Fruit fly (Drosophila melanogaster) whole organism, embryonic: ENCODE results near the gene HDAC4.
A peak's percentile ranks its signal among the peaks of the same experiment; 100 is the strongest.

Experiments
- Atf3 ChIP-seq: fragments of 200-800 bp; sonication (Bioruptor generic); optimal IDR thresholded peaks from 3 replicates; lab custom pipeline; 2016; ENCODE audit warnings: missing biosample characterization, missing genetic modification characterization
- Bgb ChIP-seq: fragments of 200-800 bp; sonication (Bioruptor generic); IDR thresholded peaks from 2 replicates; pipeline ENCODE4 v1.3.6; 2022; ENCODE audit warnings: missing biosample characterization, missing genetic modification characterization; ENCODE audit not compliant: partially characterized antibody
- CG10321 ChIP-seq: fragments of 200-800 bp; sonication (Bioruptor generic); IDR thresholded peaks from 2 replicates; pipeline ENCODE4 v1.3.6; 2022; ENCODE audit warnings: missing biosample characterization, missing genetic modification characterization
- CG11247 ChIP-seq: fragments of 200-800 bp; sonication (Bioruptor generic); IDR thresholded peaks from 2 replicates; pipeline ENCODE4 v1.3.6; 2022; ENCODE audit warnings: missing biosample characterization, missing genetic modification characterization
- CG11456 ChIP-seq: fragments of 200-800 bp; sonication (Bioruptor generic); IDR thresholded peaks from 3 replicates; pipeline ENCODE4 v1.3.6; 2022; ENCODE audit warnings: missing biosample characterization, missing genetic modification characterization
- CG12299 ChIP-seq: fragments of 200-800 bp; sonication (Bioruptor generic); optimal IDR thresholded peaks from 2 replicates; lab custom pipeline; 2018; ENCODE audit warnings: missing biosample characterization, mild to moderate bottlenecking, missing genetic modification characterization
- CG13123 ChIP-seq: fragments of 200-800 bp; sonication (Bioruptor generic); optimal IDR thresholded peaks from 2 replicates; lab custom pipeline; 2016; ENCODE audit warnings: missing biosample characterization, missing genetic modification characterization
- CG13296 ChIP-seq: fragments of 200-800 bp; sonication (Bioruptor generic); optimal IDR thresholded peaks from 3 replicates; lab custom pipeline; 2018; ENCODE audit warnings: missing biosample characterization, mild to moderate bottlenecking, missing genetic modification characterization
- CG13424 ChIP-seq: fragments of 200-800 bp; sonication (Bioruptor generic); optimal IDR thresholded peaks from 2 replicates; lab custom pipeline; 2019; ENCODE audit warnings: missing biosample characterization, mild to moderate bottlenecking, missing genetic modification characterization, moderate library complexity
- CG14667 ChIP-seq: fragments of 200-800 bp; sonication (Bioruptor generic); IDR thresholded peaks from 2 replicates; pipeline ENCODE4 v1.3.6; 2022; ENCODE audit warnings: missing biosample characterization, missing genetic modification characterization
- CG15011 ChIP-seq: fragments of 200-800 bp; sonication (Bioruptor generic); optimal IDR thresholded peaks from 3 replicates; lab custom pipeline; 2018; ENCODE audit warnings: missing biosample characterization, mild to moderate bottlenecking, missing genetic modification characterization
- CG15696 ChIP-seq: fragments of 200-800 bp; sonication (Bioruptor generic); optimal IDR thresholded peaks from 2 replicates; lab custom pipeline; 2019; ENCODE audit warnings: missing biosample characterization, mild to moderate bottlenecking, missing genetic modification characterization, moderate library complexity
- CG17385 ChIP-seq: fragments of 200-800 bp; sonication (Bioruptor generic); optimal IDR thresholded peaks from 3 replicates; lab custom pipeline; 2018; ENCODE audit warnings: missing biosample characterization, mild to moderate bottlenecking, missing genetic modification characterization
- CG17829 ChIP-seq: fragments of 200-800 bp; optimal IDR thresholded peaks from 2 replicates; lab custom pipeline; 2019; ENCODE audit warnings: missing biosample characterization, mild to moderate bottlenecking, missing genetic modification characterization, moderate library complexity
- CG18599 ChIP-seq: fragments of 200-800 bp; sonication (Bioruptor generic); optimal IDR thresholded peaks from 3 replicates; lab custom pipeline; 2017; ENCODE audit warnings: missing biosample characterization, missing genetic modification characterization, mild to moderate bottlenecking, moderate library complexity, missing genetic modification reagents
- CG3065 ChIP-seq: fragments of 200-800 bp; sonication (Bioruptor generic); optimal IDR thresholded peaks from 2 replicates; lab custom pipeline; 2016; ENCODE audit warnings: missing biosample characterization, missing genetic modification characterization
- CG31224 ChIP-seq: fragments of 200-800 bp; sonication (Bioruptor generic); IDR thresholded peaks from 2 replicates; pipeline ENCODE4 v1.3.6; 2022; ENCODE audit warnings: missing biosample characterization, missing genetic modification characterization
- CG31441 ChIP-seq: fragments of 200-800 bp; sonication (Bioruptor generic); IDR thresholded peaks from 2 replicates; pipeline ENCODE4 v1.3.6; 2022; ENCODE audit warnings: missing biosample characterization, missing genetic modification characterization
- CG32772 ChIP-seq: fragments of 200-800 bp; sonication (Bioruptor generic); IDR thresholded peaks from 2 replicates; pipeline ENCODE4 v1.3.6; 2022; ENCODE audit warnings: missing biosample characterization, missing genetic modification characterization
- CG33213 ChIP-seq: fragments of 200-800 bp; sonication (Bioruptor generic); optimal IDR thresholded peaks from 3 replicates; lab custom pipeline; 2016; ENCODE audit warnings: missing biosample characterization, missing genetic modification characterization
- CG4424 ChIP-seq: fragments of 200-800 bp; sonication (Bioruptor generic); optimal IDR thresholded peaks from 3 replicates; lab custom pipeline; 2016; ENCODE audit warnings: missing biosample characterization, missing genetic modification characterization
- CG7271 ChIP-seq: fragments of 200-800 bp; sonication (Bioruptor generic); optimal IDR thresholded peaks from 2 replicates; lab custom pipeline; 2018; ENCODE audit warnings: missing biosample characterization, mild to moderate bottlenecking, missing genetic modification characterization, moderate library complexity
- CG7372 ChIP-seq: fragments of 200-800 bp; sonication (Bioruptor generic); IDR thresholded peaks from 2 replicates; pipeline ENCODE4 v1.3.6; 2022; ENCODE audit warnings: missing biosample characterization, missing genetic modification characterization
- CG7556 ChIP-seq: fragments of 200-800 bp; sonication (Bioruptor generic); optimal IDR thresholded peaks from 2 replicates; lab custom pipeline; 2017; ENCODE audit warnings: missing biosample characterization, mild to moderate bottlenecking, missing genetic modification characterization
- CG8089 ChIP-seq: fragments of 200-800 bp; sonication (Bioruptor generic); optimal IDR thresholded peaks from 3 replicates; lab custom pipeline; 2016; ENCODE audit warnings: missing biosample characterization, missing genetic modification characterization
- CHES-1-like ChIP-seq: fragments of 200-800 bp; sonication (Bioruptor generic); optimal IDR thresholded peaks from 2 replicates; lab custom pipeline; 2016; ENCODE audit warnings: missing biosample characterization, missing genetic modification characterization
- Dip3 ChIP-seq: fragments of 200-800 bp; sonication (Bioruptor generic); optimal IDR thresholded peaks from 3 replicates; lab custom pipeline; 2016; ENCODE audit warnings: missing biosample characterization, missing genetic modification characterization
- HLH3B ChIP-seq: fragments of 200-800 bp; sonication (Bioruptor generic); IDR thresholded peaks from 2 replicates; pipeline ENCODE4 v1.3.6; 2022; ENCODE audit warnings: missing biosample characterization, missing genetic modification characterization
- Max ChIP-seq: fragments of 200-800 bp; sonication (Bioruptor generic); optimal IDR thresholded peaks from 2 replicates; lab custom pipeline; 2016; ENCODE audit warnings: missing biosample characterization, mild to moderate bottlenecking, missing genetic modification characterization
- Med ChIP-seq: fragments of 200-800 bp; sonication (Bioruptor generic); peaks from one replicate; lab custom pipeline; 2016; ENCODE audit warnings: missing biosample characterization, missing genetic modification characterization, mild to moderate bottlenecking, inconsistent platforms, moderate library complexity
- Mes4 ChIP-seq: fragments of 200-800 bp; sonication (Bioruptor generic); optimal IDR thresholded peaks from 2 replicates; lab custom pipeline; 2016; ENCODE audit warnings: missing biosample characterization, missing genetic modification characterization
- NC2α ChIP-seq: fragments of 200-800 bp; sonication (Bioruptor generic); optimal IDR thresholded peaks from 2 replicates; lab custom pipeline; 2016; ENCODE audit warnings: missing biosample characterization, missing genetic modification characterization
- NfI ChIP-seq: fragments of 200-800 bp; sonication (Bioruptor generic); optimal IDR thresholded peaks from 3 replicates; lab custom pipeline; 2018; ENCODE audit warnings: missing biosample characterization, mild to moderate bottlenecking, missing genetic modification characterization, moderate library complexity
- Pdp1 ChIP-seq, 2 experiments: fragments of 200-800 bp; sonication (Bioruptor generic); optimal IDR thresholded peaks; 3 replicates each; lab custom pipeline; 2016; ENCODE audit warnings: missing biosample characterization in 2 of 2, missing genetic modification characterization in 2 of 2, mild to moderate bottlenecking in 1 of 2, moderate library complexity in 1 of 2
- Sin3A ChIP-seq: fragments of >200 bp; optimal IDR thresholded peaks from 2 replicates; lab custom pipeline; 2018
- Sry-δ ChIP-seq: fragments of 200-800 bp; sonication (Bioruptor generic); optimal IDR thresholded peaks from 2 replicates; lab custom pipeline; 2016; ENCODE audit warnings: missing biosample characterization, missing genetic modification characterization
- Vsx1 ChIP-seq: fragments of 200-800 bp; sonication (Bioruptor generic); optimal IDR thresholded peaks from 2 replicates; lab custom pipeline; 2017; ENCODE audit warnings: missing biosample characterization, mild to moderate bottlenecking, missing genetic modification characterization, missing genetic modification reagents
- Xrp1 ChIP-seq: fragments of 200-800 bp; sonication (Bioruptor generic); IDR thresholded peaks from 2 replicates; pipeline ENCODE4 v1.3.6; 2022; ENCODE audit warnings: missing biosample characterization, missing genetic modification characterization
- bab2 ChIP-seq: fragments of 200-800 bp; sonication (Bioruptor generic); optimal IDR thresholded peaks from 2 replicates; lab custom pipeline; 2016; ENCODE audit warnings: missing biosample characterization, missing genetic modification characterization
- bcd ChIP-seq: fragments of 200-800 bp; sonication (Bioruptor generic); optimal IDR thresholded peaks from 2 replicates; lab custom pipeline; 2017; ENCODE audit warnings: missing biosample characterization, mild to moderate bottlenecking, missing genetic modification characterization
- fd64A ChIP-seq: fragments of 200-800 bp; sonication (Bioruptor generic); optimal IDR thresholded peaks from 3 replicates; lab custom pipeline; 2018; ENCODE audit warnings: missing biosample characterization, mild to moderate bottlenecking, missing genetic modification characterization
- gce ChIP-seq: fragments of 200-800 bp; sonication (Bioruptor generic); IDR thresholded peaks from 3 replicates; pipeline ENCODE4 v1.3.6; 2022; ENCODE audit warnings: missing biosample characterization, missing genetic modification characterization
- her ChIP-seq: fragments of 200-800 bp; sonication (Bioruptor generic); optimal IDR thresholded peaks from 2 replicates; lab custom pipeline; 2016; ENCODE audit warnings: missing biosample characterization, missing genetic modification characterization
- ind ChIP-seq: fragments of 200-800 bp; sonication (Bioruptor generic); optimal IDR thresholded peaks from 3 replicates; lab custom pipeline; 2016; ENCODE audit warnings: missing biosample characterization, missing genetic modification characterization
- jigr1 ChIP-seq: fragments of 200-800 bp; sonication (Bioruptor generic); IDR thresholded peaks from 3 replicates; pipeline ENCODE4 v1.3.6; 2022; ENCODE audit warnings: missing biosample characterization, missing genetic modification characterization
- otp ChIP-seq: fragments of 200-800 bp; sonication (Bioruptor generic); IDR thresholded peaks from 3 replicates; pipeline ENCODE4, ENCODE4 v1.3.6; 2022; ENCODE audit warnings: missing biosample characterization, missing genetic modification characterization
- prd ChIP-seq, 3 experiments: fragments of >200 bp in 2 of 3; fragments of 200-800 bp in 1 of 3; sonication (Bioruptor generic) in 1 of 3; optimal IDR thresholded peaks in 2 of 3; IDR thresholded peaks in 1 of 3; 2 replicates in 2 of 3; 3 replicates in 1 of 3; pipeline versions ENCODE4 v1.3.6 to Lab custom; 2017 to 2022; ENCODE audit warnings: missing biosample characterization in 1 of 3, missing genetic modification characterization in 1 of 3
- run ChIP-seq: fragments of 200-800 bp; sonication (Bioruptor generic); optimal IDR thresholded peaks from 3 replicates; lab custom pipeline; 2018; ENCODE audit warnings: missing biosample characterization, mild to moderate bottlenecking, missing genetic modification characterization
- seq ChIP-seq: fragments of 200-800 bp; sonication (Bioruptor generic); IDR thresholded peaks from 2 replicates; pipeline ENCODE4 v1.3.6; 2022; ENCODE audit warnings: missing biosample characterization, missing genetic modification characterization
- sob ChIP-seq: fragments of 200-800 bp; sonication (Bioruptor generic); IDR thresholded peaks from 2 replicates; pipeline ENCODE4 v1.3.6; 2022; ENCODE audit warnings: missing biosample characterization, missing genetic modification characterization
- tgo ChIP-seq: fragments of 200-800 bp; sonication (Bioruptor generic); IDR thresholded peaks from 3 replicates; pipeline ENCODE4 v1.3.6; 2022; ENCODE audit warnings: missing biosample characterization, missing genetic modification characterization
- vnd ChIP-seq: fragments of 200-800 bp; sonication (Bioruptor generic); IDR thresholded peaks from 3 replicates; pipeline ENCODE4 v1.3.6; 2022; ENCODE audit warnings: missing biosample characterization, missing genetic modification characterization; ENCODE audit not compliant: partially characterized antibody

Gene HDAC4

dm6 chrX:13273417-13273816 lies 12.0 kb downstream of the HDAC4 start (continued):
- TF ChIP-seq CG15011 (GFP tag; lab: Kevin White, UChicago): no peak
- TF ChIP-seq CG11456 (GFP tag; lab: Robert Waterston, UW): no peak
- TF ChIP-seq her (GFP tag; lab: Kevin White, UChicago): no peak
- no peak for TF ChIP-seq CHES-1-like
- TF ChIP-seq CG12299 (tag; lab: Kevin White, UChicago): no peak
- TF ChIP-seq Vsx1 (GFP tag; lab: Kevin White, UChicago): no peak
- no peak for TF ChIP-seq run (tag; lab: Kevin White, UChicago)
- no peak for TF ChIP-seq CG7271
- no peak for TF ChIP-seq Bgb (GFP tag; lab: Robert Waterston, UW)
- TF ChIP-seq CG18599 (GFP tag; lab: Kevin White, UChicago): no peak
- no peak for TF ChIP-seq CG11247 (GFP tag; lab: Robert Waterston, UW)
- TF ChIP-seq Max (GFP tag; lab: Kevin White, UChicago): no peak
- TF ChIP-seq CG13123 (GFP tag; lab: Kevin White, UChicago): no peak
- no peak for TF ChIP-seq jigr1 (GFP tag; lab: Robert Waterston, UW)
- no peak for TF ChIP-seq CG31224
- TF ChIP-seq gce (GFP tag; lab: Robert Waterston, UW): 0 out of 3 replicates have a peak, but pooled peaks have one; percentile 38
- TF ChIP-seq NfI (GFP tag; lab: Kevin White, UChicago): peak; percentile 15
- no peak for TF ChIP-seq CG4424 (GFP tag; lab: Kevin White, UChicago)
- TF ChIP-seq Mes4 (GFP tag; lab: Kevin White, UChicago): no peak
- peak in 1 of 2 experiments; percentile 20 for TF ChIP-seq Pdp1 (GFP tag; optimal IDR thresholded peaks at IDR 0.05; lab: Kevin White, UChicago)
- TF ChIP-seq tgo (GFP tag; lab: Robert Waterston, UW): no peak
- TF ChIP-seq CG17829 (tag; lab: Kevin White, UChicago): no peak
- TF ChIP-seq CG15696 (tag; lab: Kevin White, UChicago): no peak
- no peak for TF ChIP-seq CG10321
- TF ChIP-seq Med (GFP tag; lab: Kevin White, UChicago): peak; percentile 74
- no peak for TF ChIP-seq bcd (GFP tag; lab: Kevin White, UChicago)
- TF ChIP-seq CG33213 (GFP tag; lab: Kevin White, UChicago): no peak
- no peak for TF ChIP-seq otp (GFP tag; lab: Robert Waterston, UW)
- peak; percentile 55; the same call in 1 of the 2 replicates for TF ChIP-seq HLH3B (GFP tag; lab: Robert Waterston, UW)
- TF ChIP-seq sob (GFP tag; lab: Robert Waterston, UW): 0 out of 2 replicates have a peak, but pooled peaks have one; percentile 11
- TF ChIP-seq bab2 (GFP tag; lab: Kevin White, UChicago): no peak
- no peak for TF ChIP-seq NC2α (GFP tag; lab: Kevin White, UChicago)
- no peak for TF ChIP-seq CG8089 (GFP tag; lab: Kevin White, UChicago)
- TF ChIP-seq prd (optimal IDR thresholded peaks at IDR 0.05; lab: Kevin White, UChicago): no peak
- TF ChIP-seq prd (GFP tag; IDR thresholded peaks at IDR 0.05; lab: Robert Waterston, UW): 0 out of 3 replicates have a peak, but pooled peaks have one; percentile 36
- TF ChIP-seq CG3065 (GFP tag; lab: Kevin White, UChicago): no peak
- no peak for TF ChIP-seq CG31441 (GFP tag; lab: Robert Waterston, UW)
- no peak for TF ChIP-seq seq
- no peak for TF ChIP-seq CG17385 (GFP tag; lab: Kevin White, UChicago)
- TF ChIP-seq CG7372 (GFP tag; lab: Robert Waterston, UW): no peak
- no peak for TF ChIP-seq Dip3 (GFP tag; lab: Kevin White, UChicago)
- TF ChIP-seq vnd (GFP tag; lab: Robert Waterston, UW): no peak
- TF ChIP-seq Sry-δ (GFP tag; lab: Kevin White, UChicago): no peak
- TF ChIP-seq Atf3 (GFP tag; lab: Kevin White, UChicago): no peak
- TF ChIP-seq CG13296: no peak
- no peak for TF ChIP-seq CG32772 (GFP tag; lab: Robert Waterston, UW)
- no peak for TF ChIP-seq ind (GFP tag; lab: Kevin White, UChicago)
- TF ChIP-seq Sin3A (lab: Kevin White, UChicago): no peak
- no peak for TF ChIP-seq CG13424 (tag; lab: Kevin White, UChicago)
- no peak for TF ChIP-seq CG14667
- peak; percentile 37; the same call in 1 of the 2 replicates for TF ChIP-seq Xrp1 (GFP tag; lab: Robert Waterston, UW)
- TF ChIP-seq fd64A (GFP tag; lab: Kevin White, UChicago): no peak
- no peak for TF ChIP-seq CG7556
